Worm (Caenorhabditis elegans): ENCODE data around the gene T03E6.9.
"Not testable (repeated sequence)": the region's sequence is repeated elsewhere in the genome, so short reads cannot be mapped to it uniquely, and the experiment has no call there.

T03E6.9 gene

ce11 chrV:16600623-16601022 lies at the start of gene T03E6.9:
TSS of gene T03E6.9 (minus strand) at chrV:16600723.
- TF ChIP-seq tbx-37 (GFP tag; conservative IDR thresholded peaks at IDR 0.05) (no peak), sea-1 (GFP tag; conservative IDR thresholded peaks at IDR 0.05) (no peak), ama-1 (optimal IDR thresholded peaks at IDR 0.05) (no peak), flt-1 (GFP tag; IDR thresholded peaks at IDR 0.05) (no peak), aly-1 (tag; optimal IDR thresholded peaks at IDR 0.05) (no peak), tra-4 (tag; optimal IDR thresholded peaks at IDR 0.05) (no peak), F13C5.2 (tag; optimal IDR thresholded peaks at IDR 0.05) (no peak)

ce11 chrV:16649200-16649599 lies 48.7 kb upstream of the T03E6.9 start, which contains the start of gene W06G6.11:
TSS of gene W06G6.11 (minus strand) at chrV:16649300.
- not testable (repeated sequence) for TF ChIP-seq hnd-1 (tag; optimal IDR thresholded peaks at IDR 0.05); flt-1 (GFP tag; IDR thresholded peaks at IDR 0.05); F13C5.2 (tag; optimal IDR thresholded peaks at IDR 0.05)

ce11 chrV:16648317-16649018 lies 47.9 kb upstream of the T03E6.9 start, which contains the start of gene W06G6.20:
TSS of gene W06G6.20 (minus strand) at chrV:16648367.
- no peak for TF ChIP-seq hmbx-1 (tag; optimal IDR thresholded peaks at IDR 0.05)
- TF ChIP-seq hmg-4 (GFP tag; optimal IDR thresholded peaks at IDR 0.05): no peak
- TF ChIP-seq F13C5.2 (tag; optimal IDR thresholded peaks at IDR 0.05): no peak
- TF ChIP-seq ets-7 (tag; optimal IDR thresholded peaks at IDR 0.05): no peak
- TF ChIP-seq sea-1 (GFP tag; conservative IDR thresholded peaks at IDR 0.05): no peak
- TF ChIP-seq tbx-11 (GFP tag; IDR thresholded peaks at IDR 0.05): no peak
- no peak for TF ChIP-seq tbx-37 (GFP tag; conservative IDR thresholded peaks at IDR 0.05)

- TF ChIP-seq ceh-13 (GFP tag; optimal IDR thresholded peaks at IDR 0.05) (no peak), pes-1 (GFP tag; IDR thresholded peaks at IDR 0.05) (no peak), ets-7 (tag; optimal IDR thresholded peaks at IDR 0.05) (no peak), B0310.2 (tag; optimal IDR thresholded peaks at IDR 0.05) (no peak), tbx-11 (GFP tag; IDR thresholded peaks at IDR 0.05) (no peak), hmbx-1 (tag; optimal IDR thresholded peaks at IDR 0.05) (no peak), scrt-1 (GFP tag; IDR thresholded peaks at IDR 0.05) (no peak), tra-4 (tag; optimal IDR thresholded peaks at IDR 0.05) (no peak), hmg-4 (GFP tag; optimal IDR thresholded peaks at IDR 0.05) (no peak), aly-1 (tag; optimal IDR thresholded peaks at IDR 0.05) (no peak), hnd-1 (tag; optimal IDR thresholded peaks at IDR 0.05) (no peak), tbx-37 (GFP tag; conservative IDR thresholded peaks at IDR 0.05) (no peak), sea-1 (GFP tag; conservative IDR thresholded peaks at IDR 0.05) (no peak), ceh-36 (tag; optimal IDR thresholded peaks at IDR 0.05) (no peak)
Measured at ce11 chrV:16647093-16647492, 46.6 kb upstream of the T03E6.9 start, which contains the start of gene W06G6.10. TSS of gene W06G6.10 (minus strand) at chrV:16647193.

- no peak for TF ChIP-seq tbx-11 (GFP tag; IDR thresholded peaks at IDR 0.05)
- TF ChIP-seq ceh-36 (tag; optimal IDR thresholded peaks at IDR 0.05): no peak
- TF ChIP-seq tra-4 (tag; optimal IDR thresholded peaks at IDR 0.05): no peak
- TF ChIP-seq ama-1 (optimal IDR thresholded peaks at IDR 0.05): no peak
- TF ChIP-seq sea-1 (GFP tag; conservative IDR thresholded peaks at IDR 0.05): no peak
Measured at ce11 chrV:16646372-16646771, 45.8 kb upstream of the T03E6.9 start, which contains the start of gene W06G6.9. TSS of gene W06G6.9 (minus strand) at chrV:16646472.

ce11 chrV:16645201-16645940 lies 44.8 kb upstream of the T03E6.9 start, which contains the start of gene W06G6.17:
TSS of gene W06G6.17 (minus strand) at chrV:16645251.
- TF ChIP-seq ama-1 (optimal IDR thresholded peaks at IDR 0.05): no peak
- no peak for TF ChIP-seq aly-1 (tag; optimal IDR thresholded peaks at IDR 0.05)
- TF ChIP-seq hmbx-1 (tag; optimal IDR thresholded peaks at IDR 0.05): no peak
- TF ChIP-seq scrt-1 (GFP tag; IDR thresholded peaks at IDR 0.05): no peak
- TF ChIP-seq sea-1 (GFP tag; conservative IDR thresholded peaks at IDR 0.05): no peak
- TF ChIP-seq ceh-36 (tag; optimal IDR thresholded peaks at IDR 0.05): no peak
- no peak for TF ChIP-seq ceh-13 (GFP tag; optimal IDR thresholded peaks at IDR 0.05)
- TF ChIP-seq B0310.2 (tag; optimal IDR thresholded peaks at IDR 0.05): no peak
- TF ChIP-seq F13C5.2 (tag; optimal IDR thresholded peaks at IDR 0.05): no peak
- TF ChIP-seq hnd-1 (tag; optimal IDR thresholded peaks at IDR 0.05): no peak
- TF ChIP-seq tbx-11 (GFP tag; IDR thresholded peaks at IDR 0.05): no peak
- no peak for TF ChIP-seq flt-1 (GFP tag; IDR thresholded peaks at IDR 0.05)
- TF ChIP-seq hmg-4 (GFP tag; optimal IDR thresholded peaks at IDR 0.05): no peak

ce11 chrV:16643558-16643957 lies 43.0 kb upstream of the T03E6.9 start, which contains the start of gene srw-77:
TSS of gene srw-77 (minus strand) at chrV:16643658.
- TF ChIP-seq tbx-37 (GFP tag; conservative IDR thresholded peaks at IDR 0.05) (no peak), ceh-36 (tag; optimal IDR thresholded peaks at IDR 0.05) (no peak), tbx-11 (GFP tag; IDR thresholded peaks at IDR 0.05) (no peak), aly-1 (tag; optimal IDR thresholded peaks at IDR 0.05) (no peak)

- TF ChIP-seq ama-1 (optimal IDR thresholded peaks at IDR 0.05): no peak
- TF ChIP-seq tra-4 (tag; optimal IDR thresholded peaks at IDR 0.05): no peak
- no peak for TF ChIP-seq aly-1 (tag; optimal IDR thresholded peaks at IDR 0.05)
- TF ChIP-seq F13C5.2 (tag; optimal IDR thresholded peaks at IDR 0.05): no peak
- no peak for TF ChIP-seq flt-1 (GFP tag; IDR thresholded peaks at IDR 0.05)
- no peak for TF ChIP-seq hnd-1 (tag; optimal IDR thresholded peaks at IDR 0.05)
- TF ChIP-seq hmg-4 (GFP tag; optimal IDR thresholded peaks at IDR 0.05): no peak
- no peak for TF ChIP-seq ceh-13 (GFP tag; optimal IDR thresholded peaks at IDR 0.05)
- no peak for TF ChIP-seq ets-7 (tag; optimal IDR thresholded peaks at IDR 0.05)
- TF ChIP-seq ceh-36 (tag; optimal IDR thresholded peaks at IDR 0.05): no peak
- no peak for TF ChIP-seq B0310.2 (tag; optimal IDR thresholded peaks at IDR 0.05)
- no peak for TF ChIP-seq sea-1 (GFP tag; conservative IDR thresholded peaks at IDR 0.05)
- TF ChIP-seq scrt-1 (GFP tag; IDR thresholded peaks at IDR 0.05): no peak
Measured at ce11 chrV:16640366-16640765, 39.8 kb upstream of the T03E6.9 start.
